Worm (Caenorhabditis elegans): ENCODE results near the gene F11E6.6.

Gene F11E6.6

ce11 chrIV:17441260-17441659, 24.5 kb downstream of the F11E6.6 start:
- no peak for TF ChIP-seq ceh-62 (tag; optimal IDR thresholded peaks at IDR 0.05)
- TF ChIP-seq mdl-1 (tag; optimal IDR thresholded peaks at IDR 0.05) = peak in 1 of 2 experiments; percentile 52
- peak; percentile 60 for TF ChIP-seq hlh-30 (tag; optimal IDR thresholded peaks at IDR 0.05; ENCODE audit: insufficient read depth)
- no peak for TF ChIP-seq zag-1 (tag; optimal IDR thresholded peaks at IDR 0.05)
- no peak for TF ChIP-seq daf-16 (GFP tag; optimal IDR thresholded peaks at IDR 0.05)
- TF ChIP-seq daf-16 (tag; optimal IDR thresholded peaks at IDR 0.05) = peak; percentile 46
- TF ChIP-seq dve-1 (tag; optimal IDR thresholded peaks at IDR 0.05; ENCODE audit: insufficient read depth) = peak; percentile 51
- TF ChIP-seq daf-12 (tag; optimal IDR thresholded peaks at IDR 0.05) = no peak

- peak; percentile 12 for TF ChIP-seq hlh-30 (tag; optimal IDR thresholded peaks at IDR 0.05; ENCODE audit: insufficient read depth)
- no peak for TF ChIP-seq nhr-6 (tag; optimal IDR thresholded peaks at IDR 0.05)
- no peak for TF ChIP-seq fkh-10 (GFP tag; optimal IDR thresholded peaks at IDR 0.05)
- no peak for TF ChIP-seq snpc-4 (tag; optimal IDR thresholded peaks at IDR 0.05)
- no peak for TF ChIP-seq ceh-82 (tag; optimal IDR thresholded peaks at IDR 0.05)
- no peak for TF ChIP-seq F10B5.3 (tag; optimal IDR thresholded peaks at IDR 0.05)
- TF ChIP-seq nhr-28 (tag; optimal IDR thresholded peaks at IDR 0.05) = peak; percentile 67
- no peak for TF ChIP-seq daf-16 (GFP tag; optimal IDR thresholded peaks at IDR 0.05)
- peak; percentile 48 for TF ChIP-seq daf-16 (tag; optimal IDR thresholded peaks at IDR 0.05)
- TF ChIP-seq php-3 (GFP tag; IDR thresholded peaks at IDR 0.05) = peak; percentile 64
- TF ChIP-seq duxl-1 (tag; optimal IDR thresholded peaks at IDR 0.05; ENCODE audit: poor library complexity) = no peak
- TF ChIP-seq ceh-32 (tag; optimal IDR thresholded peaks at IDR 0.05; ENCODE audit: poor library complexity) = no peak
- TF ChIP-seq Y75B8A.6 (GFP tag; IDR thresholded peaks at IDR 0.05) = no peak
- TF ChIP-seq nhr-42 (GFP tag; IDR thresholded peaks at IDR 0.05) = no peak
- peak; percentile 0 for TF ChIP-seq nhr-77 (tag; optimal IDR thresholded peaks at IDR 0.05)
- peak; percentile 72 for TF ChIP-seq pqm-1 (tag; optimal IDR thresholded peaks at IDR 0.05)
- no peak for TF ChIP-seq lsy-2 (tag; optimal IDR thresholded peaks at IDR 0.05)
- TF ChIP-seq dve-1 (tag; optimal IDR thresholded peaks at IDR 0.05; ENCODE audit: insufficient read depth) = peak; percentile 56
- no peak for TF ChIP-seq pha-4 (GFP tag; IDR thresholded peaks at IDR 0.05)
- TF ChIP-seq pha-4 (tag; optimal IDR thresholded peaks at IDR 0.05) = no peak
- TF ChIP-seq lin-38 (GFP tag; IDR thresholded peaks at IDR 0.05) = no peak
- TF ChIP-seq nhr-10 (tag; optimal IDR thresholded peaks at IDR 0.05) = no peak
- peak; percentile 24 for TF ChIP-seq hlh-11 (tag; optimal IDR thresholded peaks at IDR 0.05)
- no peak for TF ChIP-seq mxl-3 (GFP tag; optimal IDR thresholded peaks at IDR 0.05)
- TF ChIP-seq zag-1 (tag; optimal IDR thresholded peaks at IDR 0.05) = no peak
- no peak for TF ChIP-seq dpl-1 (GFP tag; optimal IDR thresholded peaks at IDR 0.05)
- TF ChIP-seq zip-11 (GFP tag; IDR thresholded peaks at IDR 0.05) = no peak
- TF ChIP-seq rbr-2 (tag; optimal IDR thresholded peaks at IDR 0.05) = no peak
These were observed 25.4 kb downstream of the F11E6.6 start, which contains the start of gene F08A7.1 for ce11 chrIV:17440417-17440816. Gene F08A7.1 (plus strand): TSS chrIV:17440607.

- TF ChIP-seq nhr-42 (GFP tag; IDR thresholded peaks at IDR 0.05) = no peak
- peak; percentile 57 for TF ChIP-seq aha-1 (tag)
- TF ChIP-seq nhr-41 (GFP tag; IDR thresholded peaks at IDR 0.05) = no peak
These were observed 25.8 kb downstream of the F11E6.6 start, which contains the start of gene C06A12.19 for ce11 chrIV:17440001-17440400. Gene C06A12.19 (minus strand): TSS chrIV:17440101.

ce11 chrIV:17437038-17437437, 28.7 kb downstream of the F11E6.6 start, which contains the start of gene C06A12.8:
Gene C06A12.8 (plus strand): TSS chrIV:17437338.
- TF ChIP-seq Y5F2A.4 (GFP tag; optimal IDR thresholded peaks at IDR 0.05) = no peak
- no peak for TF ChIP-seq ztf-7 (tag; optimal IDR thresholded peaks at IDR 0.05)
- TF ChIP-seq ctbp-1 (GFP tag; IDR thresholded peaks at IDR 0.05) = no peak
- TF ChIP-seq pha-4 (GFP tag; IDR thresholded peaks at IDR 0.05) = no peak
- TF ChIP-seq pha-4 (tag; optimal IDR thresholded peaks at IDR 0.05) = no peak
- no peak for TF ChIP-seq nhr-10 (tag; optimal IDR thresholded peaks at IDR 0.05)
